Worm (Caenorhabditis elegans) whole organism, L4 larva: ENCODE results near the gene cyp-13A7.

ENCODE experiments used
- aly-2 ChIP-seq: sonication (generic microtip); optimal IDR thresholded peaks from 2 replicates; lab custom pipeline; 2018; ENCODE audit warnings: missing biosample characterization, missing genetic modification characterization
- nhr-76 ChIP-seq: fragments of 150-350 bp; optimal IDR thresholded peaks from 2 replicates; lab custom pipeline; 2014; ENCODE audit warnings: missing biosample characterization, missing genetic modification characterization
- saeg-2 ChIP-seq: fragments of 200-800 bp; sonication (Bioruptor generic); IDR thresholded peaks from 2 replicates; pipeline ENCODE4 v1.3.6; 2022; ENCODE audit warnings: missing genetic modification reagents, missing genetic modification characterization, missing compliant biosample characterization

DNA sequence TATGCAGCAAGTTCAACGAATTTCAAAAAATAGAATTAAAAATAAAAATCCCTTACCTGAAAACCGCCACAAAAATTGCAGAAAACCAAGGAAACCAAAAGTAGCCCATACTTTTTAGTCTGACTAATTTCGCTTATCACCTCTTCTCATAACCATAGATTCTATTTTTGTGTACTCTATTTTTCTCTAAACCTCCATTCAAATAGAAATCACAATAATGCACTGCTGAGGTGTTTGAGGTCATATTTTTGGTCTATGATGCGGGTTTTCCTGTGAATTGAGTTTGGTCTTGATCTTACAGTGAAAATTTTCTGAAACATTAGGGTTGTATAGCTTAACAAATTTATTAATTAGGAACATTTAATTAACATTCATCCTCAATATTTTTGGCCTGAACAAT, 21.6 kb upstream of the cyp-13A7 start, which contains the start of gene cyp-13A1:
- TF ChIP-seq nhr-76 (no peak), aly-2 (no peak), saeg-2 (GFP tag; lab: Robert Waterston, UW) (no peak)
